Fruit fly (Drosophila melanogaster): ENCODE data around the gene ND-ACP.

The ND-ACP gene

DNA sequence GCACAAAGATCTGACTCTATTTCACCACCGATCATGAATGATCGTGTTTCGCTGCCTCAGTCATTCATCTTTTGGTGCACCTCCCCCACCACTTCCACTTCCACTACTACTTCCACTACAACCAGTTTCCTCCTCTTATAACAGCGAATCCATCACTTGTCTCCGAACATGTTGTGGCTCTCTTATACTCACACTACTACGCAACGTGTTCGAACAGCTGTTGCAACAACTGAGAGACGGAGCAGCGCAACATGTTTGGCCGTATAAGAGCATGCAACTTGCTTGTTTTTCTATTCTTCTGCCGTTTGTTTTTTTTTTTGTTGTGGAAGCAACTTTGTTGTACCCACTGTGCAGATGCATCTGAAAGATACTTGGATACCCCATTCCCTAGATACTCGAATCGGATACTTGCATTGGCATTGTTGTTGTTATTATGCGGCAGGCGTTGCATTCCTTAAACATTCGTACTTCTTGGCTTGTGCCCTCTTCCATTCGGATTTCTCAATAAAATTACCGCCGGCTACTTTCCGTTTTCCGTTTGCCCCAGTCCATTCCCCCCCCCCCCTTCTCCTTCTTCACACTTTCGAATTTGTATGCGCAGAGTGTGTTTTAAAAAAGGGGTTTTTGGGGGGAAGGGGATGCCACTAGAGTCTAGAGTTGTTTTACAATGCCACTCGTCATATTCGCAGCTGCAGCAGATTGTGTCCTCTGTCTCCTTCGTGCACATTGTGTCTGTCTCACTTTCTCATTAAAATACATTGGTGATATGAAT is 37.3 kb downstream of the ND-ACP start:
- TF ChIP-seq tj (GFP tag; optimal IDR thresholded peaks at IDR 0.05) (no peak), cic (GFP tag; optimal IDR thresholded peaks at IDR 0.05) (peak; percentile 6), CG33017 (tag; optimal IDR thresholded peaks at IDR 0.05) (no peak)

DNA sequence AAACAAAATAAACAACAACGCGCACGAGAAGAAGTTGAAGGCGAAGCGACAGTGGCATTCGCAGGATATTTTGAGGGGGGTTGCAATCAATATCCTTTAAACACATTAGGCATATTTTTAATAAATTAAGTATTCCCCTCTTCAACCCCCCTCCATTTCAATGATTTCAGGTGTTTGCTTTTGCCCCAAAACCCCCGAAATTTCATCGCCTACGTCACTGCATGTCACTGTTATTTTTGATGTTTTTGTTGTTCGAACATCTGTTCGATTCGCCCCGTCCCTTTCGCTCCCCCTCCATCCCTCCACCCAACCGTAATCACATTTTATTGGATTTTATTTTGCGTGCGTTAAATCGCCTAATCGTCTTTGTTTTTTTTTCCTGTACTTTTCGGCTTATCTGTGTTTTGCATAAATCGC is 38.5 kb downstream of the ND-ACP start:
- TF ChIP-seq pad (GFP tag; optimal IDR thresholded peaks at IDR 0.05) = peak; percentile 63
- TF ChIP-seq CG5204 (GFP tag; optimal IDR thresholded peaks at IDR 0.05) = no peak

DNA sequence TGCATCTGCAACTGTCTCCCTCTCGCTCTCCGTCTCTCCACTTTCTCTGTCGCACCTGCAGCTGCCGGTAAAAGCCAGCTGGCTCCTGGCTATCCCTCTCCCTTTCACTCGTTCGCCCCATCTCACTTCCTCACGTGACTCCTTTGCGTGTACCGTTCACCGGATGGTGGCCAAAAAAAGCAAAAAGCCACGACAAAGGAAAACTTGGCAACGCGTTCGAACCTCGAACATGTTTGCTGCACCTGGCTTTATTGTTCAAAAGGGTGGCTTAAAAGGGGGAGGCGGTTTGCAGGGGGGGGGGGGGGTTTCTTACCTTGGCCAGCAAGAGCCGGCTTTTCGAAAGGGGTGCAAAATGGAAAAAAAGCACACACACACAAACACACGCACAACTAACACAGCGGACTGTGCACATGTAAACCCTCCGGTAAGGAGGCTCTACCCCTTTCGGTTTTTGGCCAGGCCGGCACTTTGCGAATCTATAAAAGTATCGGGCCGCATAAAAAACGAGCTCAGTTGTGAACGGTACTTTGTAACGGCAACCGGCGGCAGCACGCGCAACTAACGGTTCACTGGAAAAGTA is 40.4 kb downstream of the ND-ACP start, which contains the start of gene ru:
ru (plus strand) TSS at position 530 of the 580 bp plus-strand sequence.
- no peak for TF ChIP-seq Crg-1 (GFP tag; optimal IDR thresholded peaks at IDR 0.05)
- TF ChIP-seq CG7045 (GFP tag; optimal IDR thresholded peaks at IDR 0.05) = no peak
- TF ChIP-seq pad (GFP tag; optimal IDR thresholded peaks at IDR 0.05) = no peak
- TF ChIP-seq CG7101 (tag; optimal IDR thresholded peaks at IDR 0.05) = no peak
- no peak for TF ChIP-seq CG11617 (GFP tag; optimal IDR thresholded peaks at IDR 0.05)
- TF ChIP-seq toe (GFP tag; optimal IDR thresholded peaks at IDR 0.05) = no peak
- no peak for TF ChIP-seq cic (GFP tag; optimal IDR thresholded peaks at IDR 0.05)
- TF ChIP-seq CG1620 (GFP tag; optimal IDR thresholded peaks at IDR 0.05) = no peak
- TF ChIP-seq cnc (optimal IDR thresholded peaks at IDR 0.05) = no peak
- TF ChIP-seq CG33017 (tag; optimal IDR thresholded peaks at IDR 0.05) = no peak
- no peak for TF ChIP-seq Hr96 (GFP tag; optimal IDR thresholded peaks at IDR 0.05)
- no peak for TF ChIP-seq CG12768 (GFP tag; optimal IDR thresholded peaks at IDR 0.05)

DNA sequence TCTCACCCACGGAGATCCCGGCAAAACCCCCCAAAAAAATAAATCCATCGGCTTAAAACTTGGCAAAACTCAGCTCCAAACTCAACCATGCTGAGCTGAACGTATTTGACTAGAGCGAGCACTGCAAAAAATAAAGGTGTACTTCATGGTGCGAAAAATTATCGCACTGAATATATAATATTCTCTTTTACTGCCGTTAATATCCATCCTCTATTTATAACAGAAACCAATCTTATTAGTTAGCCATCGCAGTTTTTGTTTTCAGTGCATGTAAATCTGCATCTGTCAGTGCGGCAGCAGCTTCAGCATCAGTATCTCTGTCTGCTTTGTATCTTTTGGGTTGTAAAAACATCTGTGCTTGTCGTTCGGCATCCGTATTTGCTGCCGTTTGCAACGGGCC is 41.2 kb downstream of the ND-ACP start:
- no peak for TF ChIP-seq CG11617 (GFP tag; optimal IDR thresholded peaks at IDR 0.05)
- TF ChIP-seq kay (GFP tag; ENCODE audit: borderline replicate concordance) = no peak
- no peak for TF ChIP-seq cnc (optimal IDR thresholded peaks at IDR 0.05)

DNA sequence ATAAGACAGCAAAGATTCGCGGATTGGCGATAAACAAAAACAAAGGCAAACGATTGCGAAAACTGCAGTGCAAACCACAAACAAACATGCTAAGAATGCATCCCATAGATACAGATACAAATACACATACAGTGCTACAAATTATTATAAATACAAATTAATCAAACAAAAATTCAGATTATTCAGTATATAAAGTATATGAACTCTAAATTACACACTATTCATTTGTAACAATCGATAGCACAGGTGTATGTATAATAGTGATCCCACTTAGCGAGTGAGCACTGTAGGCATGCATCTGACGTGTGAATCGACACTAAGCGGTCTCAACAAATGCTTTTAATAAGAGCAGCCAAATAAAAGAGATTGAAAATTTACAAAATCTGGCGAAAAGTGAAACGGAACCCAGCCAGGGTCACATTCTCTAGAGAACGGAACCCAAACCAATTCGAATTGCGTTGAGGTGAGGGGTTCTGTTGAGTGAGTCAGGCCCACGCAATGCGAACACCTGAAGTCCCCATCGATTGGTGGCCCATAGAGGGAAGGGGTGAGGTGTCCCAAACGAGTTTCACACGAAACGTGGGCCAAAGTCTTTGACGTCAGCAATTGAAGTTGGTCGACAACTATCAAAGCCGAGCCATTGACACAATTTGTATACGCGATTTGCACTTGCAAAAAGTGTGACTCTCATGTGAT is 44.8 kb downstream of the ND-ACP start:
- TF ChIP-seq CG14711 (tag; optimal IDR thresholded peaks at IDR 0.05) (no peak), cnc (optimal IDR thresholded peaks at IDR 0.05) (no peak), Crg-1 (GFP tag; optimal IDR thresholded peaks at IDR 0.05) (no peak), toe (GFP tag; optimal IDR thresholded peaks at IDR 0.05) (no peak), CG12768 (GFP tag; optimal IDR thresholded peaks at IDR 0.05) (no peak), kay (GFP tag; ENCODE audit: borderline replicate concordance) (peak; percentile 25), CG5204 (GFP tag; optimal IDR thresholded peaks at IDR 0.05) (peak; percentile 50), CG1620 (GFP tag; optimal IDR thresholded peaks at IDR 0.05) (no peak), CG33017 (tag; optimal IDR thresholded peaks at IDR 0.05) (peak; percentile 57), Hr96 (GFP tag; optimal IDR thresholded peaks at IDR 0.05) (no peak), Clk (GFP tag; optimal IDR thresholded peaks at IDR 0.05) (no peak), CG7045 (GFP tag; optimal IDR thresholded peaks at IDR 0.05) (no peak), tj (GFP tag; optimal IDR thresholded peaks at IDR 0.05) (peak; percentile 40), pad (GFP tag; optimal IDR thresholded peaks at IDR 0.05) (no peak), bab1 (GFP tag; optimal IDR thresholded peaks at IDR 0.05) (peak; percentile 55), ovo (GFP tag; optimal IDR thresholded peaks at IDR 0.05) (no peak), CG7101 (tag; optimal IDR thresholded peaks at IDR 0.05) (peak; percentile 38), Mnt (GFP tag; optimal IDR thresholded peaks at IDR 0.05) (no peak), CG11617 (GFP tag; optimal IDR thresholded peaks at IDR 0.05) (peak; percentile 9)

DNA sequence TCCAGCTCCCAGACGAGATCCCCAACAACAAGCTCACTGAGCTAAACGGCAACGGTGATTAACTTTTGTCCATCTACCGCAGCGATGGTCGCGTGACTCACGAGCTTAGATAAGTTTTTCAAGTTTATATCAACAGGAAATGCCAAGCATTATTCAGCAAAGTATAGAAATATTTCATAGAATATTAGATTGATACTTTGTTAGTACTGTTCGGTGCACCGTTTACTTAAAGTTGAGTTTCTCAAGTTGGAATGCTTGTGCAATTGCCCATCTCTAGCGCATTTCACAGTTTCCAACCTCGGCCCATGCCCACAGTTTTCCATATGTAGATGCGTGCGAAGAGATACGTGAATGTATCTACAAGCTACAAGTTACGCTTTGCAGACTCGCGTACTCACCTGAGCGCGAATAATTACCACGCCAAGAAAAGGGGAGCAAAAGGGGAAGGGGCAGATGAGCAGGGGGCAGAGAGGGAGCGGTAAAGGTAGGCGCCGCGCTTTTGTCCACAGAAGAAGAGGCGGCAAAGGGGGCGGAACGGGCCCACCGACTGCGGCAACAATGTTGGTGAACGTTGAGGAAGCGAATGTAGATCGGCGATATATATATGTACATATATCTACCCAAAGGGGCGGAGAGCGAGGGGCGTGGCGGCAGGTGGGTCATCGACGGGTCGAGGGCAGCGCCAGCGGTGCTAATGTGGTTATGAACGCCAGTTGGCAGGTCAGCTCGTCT is 46.4 kb downstream of the ND-ACP start:
- TF ChIP-seq CG11617 (GFP tag; optimal IDR thresholded peaks at IDR 0.05) (no peak), CG7101 (tag; optimal IDR thresholded peaks at IDR 0.05) (no peak), cnc (optimal IDR thresholded peaks at IDR 0.05) (no peak)

DNA sequence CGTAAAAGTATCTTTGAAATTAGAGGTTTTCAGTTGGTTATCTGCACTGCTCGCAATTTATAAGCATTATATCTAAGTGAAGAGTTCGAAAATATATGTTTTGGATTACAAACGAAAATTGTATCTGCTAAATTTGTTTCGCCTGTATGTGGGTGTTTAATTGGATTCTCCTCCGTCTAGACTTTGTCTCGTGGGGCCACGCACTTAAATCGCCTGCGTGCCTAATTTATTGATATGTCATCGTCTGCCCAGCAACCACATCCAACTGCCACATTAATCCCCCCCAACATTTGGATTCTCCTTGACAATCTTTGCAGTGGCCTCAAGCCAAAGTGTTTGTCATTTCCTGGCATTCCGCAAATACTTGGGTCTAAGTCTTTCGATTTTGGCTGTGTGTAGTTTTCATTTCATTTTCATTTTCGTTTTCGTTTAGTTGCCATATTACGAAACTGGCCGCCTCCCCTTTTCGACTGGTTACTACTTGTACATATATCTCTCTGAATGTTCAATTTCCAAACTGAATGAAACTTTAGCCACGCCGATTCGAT is 48.4 kb downstream of the ND-ACP start:
- TF ChIP-seq CG1620 (GFP tag; optimal IDR thresholded peaks at IDR 0.05) (no peak), ovo (GFP tag; optimal IDR thresholded peaks at IDR 0.05) (no peak), CG12768 (GFP tag; optimal IDR thresholded peaks at IDR 0.05) (no peak), CG7101 (tag; optimal IDR thresholded peaks at IDR 0.05) (no peak), pad (GFP tag; optimal IDR thresholded peaks at IDR 0.05) (no peak), CG7045 (GFP tag; optimal IDR thresholded peaks at IDR 0.05) (no peak), kay (GFP tag; ENCODE audit: borderline replicate concordance) (no peak), Crg-1 (GFP tag; optimal IDR thresholded peaks at IDR 0.05) (no peak), CG11617 (GFP tag; optimal IDR thresholded peaks at IDR 0.05) (no peak), Hr96 (GFP tag; optimal IDR thresholded peaks at IDR 0.05) (no peak), toe (GFP tag; optimal IDR thresholded peaks at IDR 0.05) (no peak), CG5204 (GFP tag; optimal IDR thresholded peaks at IDR 0.05) (no peak), cnc (optimal IDR thresholded peaks at IDR 0.05) (no peak), tj (GFP tag; optimal IDR thresholded peaks at IDR 0.05) (no peak), Clk (GFP tag; optimal IDR thresholded peaks at IDR 0.05) (no peak), Mnt (GFP tag; optimal IDR thresholded peaks at IDR 0.05) (no peak), CG14711 (tag; optimal IDR thresholded peaks at IDR 0.05) (no peak), CG33017 (tag; optimal IDR thresholded peaks at IDR 0.05) (no peak), bab1 (GFP tag; optimal IDR thresholded peaks at IDR 0.05) (no peak)
